Fruit fly (Drosophila melanogaster): ENCODE measurements around the gene vex.

DNA sequence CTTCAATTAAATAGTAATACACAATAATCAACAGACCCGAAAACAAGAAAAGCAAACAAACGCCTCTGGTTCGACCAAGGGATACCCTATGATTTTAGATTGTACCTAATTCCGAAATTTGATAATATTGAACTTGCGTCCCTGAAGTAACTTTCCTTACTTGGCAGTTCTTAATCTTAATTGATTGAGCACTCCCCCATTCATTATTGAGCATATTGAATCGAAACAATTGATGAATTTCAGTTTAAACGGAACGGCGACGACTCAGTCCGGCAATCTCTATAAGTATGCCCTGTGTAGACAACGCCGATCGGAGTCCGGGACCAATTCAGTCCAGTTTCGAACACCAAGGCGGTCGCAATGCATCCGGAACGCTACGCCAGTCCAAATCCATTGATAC is 26.6 kb upstream of the vex start, which contains the start of gene CG15203:
- TF ChIP-seq CG4404 (GFP tag; IDR thresholded peaks at IDR 0.05) (no peak), CG34422 (GFP tag; IDR thresholded peaks at IDR 0.05) (no peak), run (tag; optimal IDR thresholded peaks at IDR 0.05) (no peak), tll (GFP tag; optimal IDR thresholded peaks at IDR 0.05) (no peak)

All from whole organism, embryonic.